Fruit fly (Drosophila melanogaster): ENCODE data around the gene CG16812.

Gene CG16812

DNA sequence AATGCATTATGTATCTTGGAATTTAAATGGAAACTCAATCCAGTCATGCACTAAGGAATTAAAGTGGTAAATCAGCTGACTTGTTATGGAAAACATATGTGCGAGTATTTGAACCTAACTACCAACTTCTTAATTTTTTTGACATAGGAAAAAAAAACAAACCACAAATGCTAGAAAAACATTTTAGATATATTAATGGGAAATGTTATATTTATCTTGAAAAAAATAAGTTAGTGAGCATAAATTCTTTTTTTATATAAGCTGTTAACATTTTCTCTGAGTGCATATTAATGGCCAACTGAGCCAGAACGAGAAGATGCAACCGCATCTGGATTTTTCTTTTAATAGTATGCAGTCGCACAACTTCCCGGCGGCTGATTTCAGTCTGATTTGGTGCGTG, 28.8 kb downstream of the CG16812 start:
- TF ChIP-seq Pif1A (GFP tag; optimal IDR thresholded peaks at IDR 0.05) (no peak), D1 (tag; optimal IDR thresholded peaks at IDR 0.05) (no peak), rn (GFP tag; IDR thresholded peaks at IDR 0.05) (no peak), CG14655 (GFP tag; optimal IDR thresholded peaks at IDR 0.05) (peak; percentile 62), gl (tag; optimal IDR thresholded peaks at IDR 0.05) (no peak), CG12605 (GFP tag; IDR thresholded peaks at IDR 0.05) (no peak), Ets98B (GFP tag; IDR thresholded peaks at IDR 0.05) (no peak), CG10348 (GFP tag; IDR thresholded peaks at IDR 0.05) (no peak), CG4496 (GFP tag; IDR thresholded peaks at IDR 0.05) (no peak), CG8159 (tag; optimal IDR thresholded peaks at IDR 0.05) (peak; percentile 33), CG17806 (tag; optimal IDR thresholded peaks at IDR 0.05) (peak; percentile 9), CG15710 (tag; optimal IDR thresholded peaks at IDR 0.05) (peak; percentile 31), CG13204 (GFP tag; optimal IDR thresholded peaks at IDR 0.05) (no peak), Pif1B (GFP tag; optimal IDR thresholded peaks at IDR 0.05) (no peak), CG8301 (tag; optimal IDR thresholded peaks at IDR 0.05) (peak; percentile 60), CG34367 (tag; optimal IDR thresholded peaks at IDR 0.05) (no peak), EcR (GFP tag; optimal IDR thresholded peaks at IDR 0.05) (no peak), CG9948 (tag; optimal IDR thresholded peaks at IDR 0.05) (peak; percentile 17), fd96Ca (GFP tag; IDR thresholded peaks at IDR 0.05) (no peak)

DNA sequence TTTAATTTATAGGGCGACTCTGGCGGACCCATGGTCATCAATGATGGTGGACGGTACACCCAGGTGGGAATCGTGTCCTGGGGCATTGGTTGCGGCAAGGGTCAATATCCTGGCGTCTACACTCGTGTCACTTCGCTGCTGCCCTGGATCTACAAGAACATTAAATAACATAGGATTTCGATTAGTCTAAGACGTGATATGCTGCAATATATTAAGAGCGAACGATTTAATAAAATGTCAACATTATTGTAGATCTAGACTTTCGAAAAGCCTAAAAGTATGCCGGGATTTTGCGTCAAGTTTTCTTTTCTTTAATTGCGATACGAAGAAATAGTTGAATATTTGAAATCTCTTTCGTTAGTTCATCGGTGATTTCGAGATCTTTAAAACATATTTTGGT, 34.8 kb downstream of the CG16812 start, which contains the start of gene Naa20B:
Gene Naa20B (plus strand): TSS at position 301 of the 400 bp plus-strand sequence.
- TF ChIP-seq CG34367 (tag; optimal IDR thresholded peaks at IDR 0.05) = no peak
- TF ChIP-seq D1 (tag; optimal IDR thresholded peaks at IDR 0.05) = no peak
- no peak for TF ChIP-seq CG8301 (tag; optimal IDR thresholded peaks at IDR 0.05)

DNA sequence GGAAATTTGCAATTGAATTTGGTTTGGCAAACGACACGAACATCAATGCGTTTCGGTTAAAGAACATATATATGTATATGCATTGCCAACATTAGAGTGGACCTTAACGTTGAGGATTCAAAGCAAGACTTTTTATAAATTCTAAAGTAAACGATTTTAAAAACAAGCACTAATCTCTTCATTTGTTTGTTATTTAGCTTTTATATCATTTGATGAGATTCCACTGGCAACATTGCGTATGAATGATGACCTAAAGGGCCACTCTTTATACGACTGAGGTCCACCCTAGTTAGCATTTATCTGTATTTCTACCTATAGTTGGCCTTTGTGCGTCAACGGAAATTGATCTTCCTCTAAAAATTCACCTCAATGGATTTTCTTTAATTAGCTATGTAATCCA, 36.3 kb downstream of the CG16812 start:
- TF ChIP-seq CG15710 (tag; optimal IDR thresholded peaks at IDR 0.05) (no peak), fd96Ca (GFP tag; IDR thresholded peaks at IDR 0.05) (0 out of 3 replicates have a peak, but pooled peaks have one; percentile 50), CG10348 (GFP tag; IDR thresholded peaks at IDR 0.05) (no peak), rn (GFP tag; IDR thresholded peaks at IDR 0.05) (no peak), Ets98B (GFP tag; IDR thresholded peaks at IDR 0.05) (peak; percentile 70), CG12605 (GFP tag; IDR thresholded peaks at IDR 0.05) (no peak), CG4496 (GFP tag; IDR thresholded peaks at IDR 0.05) (peak; percentile 72), CG32121 (GFP tag; IDR thresholded peaks at IDR 0.05) (peak; percentile 53), Pif1B (GFP tag; optimal IDR thresholded peaks at IDR 0.05) (peak; percentile 26), CG8159 (tag; optimal IDR thresholded peaks at IDR 0.05) (peak; percentile 72), gl (tag; optimal IDR thresholded peaks at IDR 0.05) (no peak), CG13204 (GFP tag; optimal IDR thresholded peaks at IDR 0.05) (no peak), CG34367 (tag; optimal IDR thresholded peaks at IDR 0.05) (no peak), Pif1A (GFP tag; optimal IDR thresholded peaks at IDR 0.05) (peak; percentile 26), CG17806 (tag; optimal IDR thresholded peaks at IDR 0.05) (no peak), CG14655 (GFP tag; optimal IDR thresholded peaks at IDR 0.05) (peak; percentile 67), CG8301 (tag; optimal IDR thresholded peaks at IDR 0.05) (peak; percentile 60)

DNA sequence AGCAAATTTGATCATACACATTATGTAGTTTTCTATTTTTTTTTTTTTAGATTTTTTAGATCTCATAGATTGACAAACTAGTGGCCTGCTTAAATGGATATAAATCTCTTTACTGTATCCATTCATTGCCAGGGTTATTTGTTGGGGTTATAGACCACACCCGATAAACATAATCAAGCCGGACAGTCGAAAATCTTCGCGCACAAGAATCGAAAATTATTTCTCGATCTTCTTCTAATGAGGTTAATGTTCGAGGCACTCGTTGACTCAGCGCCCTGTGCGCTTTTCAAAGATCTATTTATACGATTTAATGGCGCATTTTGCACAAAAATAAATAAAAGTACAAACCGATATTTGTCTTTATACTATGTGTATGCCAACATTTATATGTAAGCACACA, 37.3 kb downstream of the CG16812 start, which contains the start of gene CG31730:
Gene CG31730 (minus strand): TSS at position 101 of the 400 bp plus-strand sequence.
- TF ChIP-seq D1 (tag; optimal IDR thresholded peaks at IDR 0.05) (no peak), Pif1B (GFP tag; optimal IDR thresholded peaks at IDR 0.05) (no peak), EcR (GFP tag; optimal IDR thresholded peaks at IDR 0.05) (no peak), CG15710 (tag; optimal IDR thresholded peaks at IDR 0.05) (no peak), CG34367 (tag; optimal IDR thresholded peaks at IDR 0.05) (no peak), rn (GFP tag; IDR thresholded peaks at IDR 0.05) (no peak), CG13204 (GFP tag; optimal IDR thresholded peaks at IDR 0.05) (no peak), Pif1A (GFP tag; optimal IDR thresholded peaks at IDR 0.05) (no peak), gl (tag; optimal IDR thresholded peaks at IDR 0.05) (no peak)

DNA sequence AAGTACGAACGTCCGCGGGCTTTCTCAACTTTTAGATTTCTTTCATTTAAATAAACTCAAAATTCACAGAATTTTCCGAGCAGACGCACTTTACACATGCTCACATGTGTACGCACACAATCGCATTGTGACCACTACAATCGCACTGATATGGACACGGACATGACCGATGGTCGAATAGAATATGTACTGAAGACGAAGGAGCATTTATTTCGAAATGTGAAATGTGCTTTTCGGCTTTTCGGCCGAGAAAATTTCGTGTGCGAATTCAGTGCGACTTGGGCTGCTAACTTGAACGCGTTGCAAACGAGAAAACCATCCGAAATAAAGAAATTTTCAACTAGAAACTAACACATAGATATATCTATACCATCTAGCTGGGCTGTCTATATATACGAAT, 38.4 kb downstream of the CG16812 start, which contains the start of gene CG44085:
Gene CG44085 (plus strand): TSS at position 269 of the 400 bp plus-strand sequence.
- TF ChIP-seq CG15710 (tag; optimal IDR thresholded peaks at IDR 0.05) (no peak), gl (tag; optimal IDR thresholded peaks at IDR 0.05) (no peak), Snoo (tag; optimal IDR thresholded peaks at IDR 0.05) (no peak), EcR (GFP tag; optimal IDR thresholded peaks at IDR 0.05) (no peak), CG4496 (GFP tag; IDR thresholded peaks at IDR 0.05) (no peak), CG13204 (GFP tag; optimal IDR thresholded peaks at IDR 0.05) (no peak), fd96Ca (GFP tag; IDR thresholded peaks at IDR 0.05) (no peak), CG12605 (GFP tag; IDR thresholded peaks at IDR 0.05) (no peak), CG8159 (tag; optimal IDR thresholded peaks at IDR 0.05) (no peak), Ets98B (GFP tag; IDR thresholded peaks at IDR 0.05) (no peak), rn (GFP tag; IDR thresholded peaks at IDR 0.05) (no peak), CG32121 (GFP tag; IDR thresholded peaks at IDR 0.05) (no peak), CG34367 (tag; optimal IDR thresholded peaks at IDR 0.05) (no peak), CG17806 (tag; optimal IDR thresholded peaks at IDR 0.05) (no peak), Pif1A (GFP tag; optimal IDR thresholded peaks at IDR 0.05) (no peak), CG14655 (GFP tag; optimal IDR thresholded peaks at IDR 0.05) (no peak), CG9948 (tag; optimal IDR thresholded peaks at IDR 0.05) (no peak), CG10348 (GFP tag; IDR thresholded peaks at IDR 0.05) (no peak)

DNA sequence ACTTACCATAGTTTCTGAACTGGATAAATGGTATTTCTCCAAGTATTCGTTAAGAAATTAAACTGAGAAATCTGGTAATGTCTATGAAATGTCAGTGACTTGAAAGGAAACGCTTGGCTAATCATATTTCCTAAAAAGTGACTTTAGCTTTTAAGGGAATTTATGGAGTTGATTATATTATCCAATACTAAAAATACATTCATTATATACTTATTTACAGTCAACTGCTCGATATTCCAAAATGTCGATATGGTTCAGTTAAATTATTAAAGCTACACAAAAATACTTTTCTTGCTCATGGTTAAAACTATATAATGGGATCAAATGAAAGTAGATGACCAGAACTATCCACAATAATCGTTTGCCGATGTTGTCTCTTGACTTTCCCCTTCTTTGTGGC, 43.4 kb downstream of the CG16812 start, which contains the start of gene CG31848:
Gene CG31848 (minus strand): TSS at position 101 of the 400 bp plus-strand sequence.
- TF ChIP-seq CG15710 (tag; optimal IDR thresholded peaks at IDR 0.05) (no peak), CG10348 (GFP tag; IDR thresholded peaks at IDR 0.05) (no peak), gl (tag; optimal IDR thresholded peaks at IDR 0.05) (no peak), CG4496 (GFP tag; IDR thresholded peaks at IDR 0.05) (no peak), CG34367 (tag; optimal IDR thresholded peaks at IDR 0.05) (no peak), fd96Ca (GFP tag; IDR thresholded peaks at IDR 0.05) (no peak), rn (GFP tag; IDR thresholded peaks at IDR 0.05) (no peak), Ets98B (GFP tag; IDR thresholded peaks at IDR 0.05) (no peak), CG8159 (tag; optimal IDR thresholded peaks at IDR 0.05) (no peak), CG8301 (tag; optimal IDR thresholded peaks at IDR 0.05) (no peak), CG32121 (GFP tag; IDR thresholded peaks at IDR 0.05) (no peak), Pif1B (GFP tag; optimal IDR thresholded peaks at IDR 0.05) (no peak), CG12605 (GFP tag; IDR thresholded peaks at IDR 0.05) (no peak), Snoo (tag; optimal IDR thresholded peaks at IDR 0.05) (no peak), EcR (GFP tag; optimal IDR thresholded peaks at IDR 0.05) (no peak), Pif1A (GFP tag; optimal IDR thresholded peaks at IDR 0.05) (no peak)
